Fruit fly (Drosophila melanogaster): ENCODE measurements around the gene z.

z gene

dm6 chrX:2468576-2468975 is 21.0 kb downstream of the z start (continued):
- TF ChIP-seq Sry-δ (GFP tag; optimal IDR thresholded peaks at IDR 0.05), result peak; percentile 37
- peak; percentile 71 for TF ChIP-seq dmrt99B (tag; optimal IDR thresholded peaks at IDR 0.05)
- TF ChIP-seq fu2 (GFP tag; optimal IDR thresholded peaks at IDR 0.05), result no peak
- no peak for TF ChIP-seq usp (GFP tag; optimal IDR thresholded peaks at IDR 0.05)
- peak; percentile 48 for TF ChIP-seq NK7.1 (GFP tag; optimal IDR thresholded peaks at IDR 0.05)
- TF ChIP-seq tx (GFP tag; optimal IDR thresholded peaks at IDR 0.05), result peak; percentile 64
- no peak for TF ChIP-seq MESR4 (GFP tag; optimal IDR thresholded peaks at IDR 0.05)
- no peak for TF ChIP-seq tna (GFP tag; IDR thresholded peaks at IDR 0.05; ENCODE audit: partially characterized antibody)
- peak; percentile 70 for TF ChIP-seq CG14667 (GFP tag; IDR thresholded peaks at IDR 0.05)
- TF ChIP-seq CG12071 (GFP tag; optimal IDR thresholded peaks at IDR 0.05), result no peak
- peak; percentile 56 for TF ChIP-seq CG13775 (GFP tag; optimal IDR thresholded peaks at IDR 0.05)
- peak; percentile 34 for TF ChIP-seq CG13123 (GFP tag; optimal IDR thresholded peaks at IDR 0.05)
- peak; percentile 68 for TF ChIP-seq CG4730 (GFP tag; IDR thresholded peaks at IDR 0.05)
- TF ChIP-seq Nf-YB (GFP tag; optimal IDR thresholded peaks at IDR 0.05), result peak; percentile 35
- no peak for TF ChIP-seq CG15479 (GFP tag; optimal IDR thresholded peaks at IDR 0.05)
- TF ChIP-seq ERR (GFP tag; optimal IDR thresholded peaks at IDR 0.05), result peak; percentile 18
- peak; percentile 65; the same call in 1 of the 3 replicates for TF ChIP-seq CG3726 (GFP tag; IDR thresholded peaks at IDR 0.05)
- TF ChIP-seq CG15269 (tag; optimal IDR thresholded peaks at IDR 0.05), result peak; percentile 49
- peak; percentile 27 for TF ChIP-seq trh (GFP tag; optimal IDR thresholded peaks at IDR 0.05)
- TF ChIP-seq dm (GFP tag; optimal IDR thresholded peaks at IDR 0.05), result peak; percentile 51
- peak; percentile 48; the same call in 1 of the 2 replicates for TF ChIP-seq slbo (GFP tag; IDR thresholded peaks at IDR 0.05)
- no peak for TF ChIP-seq mld (GFP tag; IDR thresholded peaks at IDR 0.05; ENCODE audit: partially characterized antibody)
- peak in 1 of 3 experiments; percentile 79 for TF ChIP-seq lola (GFP tag; optimal IDR thresholded peaks at IDR 0.05)
- TF ChIP-seq Fer2 (tag; optimal IDR thresholded peaks at IDR 0.05), result no peak
- TF ChIP-seq Ssrp (tag; optimal IDR thresholded peaks at IDR 0.05), result peak; percentile 75
- peak; percentile 19 for TF ChIP-seq CG10274 (GFP tag; optimal IDR thresholded peaks at IDR 0.05)
- peak; percentile 4 for TF ChIP-seq CG9437 (GFP tag; optimal IDR thresholded peaks at IDR 0.05)
- peak; percentile 97 for TF ChIP-seq sens (GFP tag)
- TF ChIP-seq dpn (GFP tag; optimal IDR thresholded peaks at IDR 0.05), result peak; percentile 60 to 70
- TF ChIP-seq CG11093 (GFP tag; IDR thresholded peaks at IDR 0.05), result peak; percentile 79; the same call in 2 of the 3 replicates
- peak; percentile 16 for TF ChIP-seq psq (GFP tag; optimal IDR thresholded peaks at IDR 0.05)
- TF ChIP-seq CG30403 (GFP tag; optimal IDR thresholded peaks at IDR 0.05), result peak; percentile 65
- TF ChIP-seq PHDP (tag; optimal IDR thresholded peaks at IDR 0.05), result peak; percentile 49
- peak; percentile 36 for TF ChIP-seq CG3163 (GFP tag; optimal IDR thresholded peaks at IDR 0.05)
- peak; percentile 41; the same call in 1 of the 2 replicates for TF ChIP-seq ro (GFP tag; IDR thresholded peaks at IDR 0.05)
- TF ChIP-seq inv (GFP tag; IDR thresholded peaks at IDR 0.05; ENCODE audit: partially characterized antibody), result no peak
- peak; percentile 25 for TF ChIP-seq kah (GFP tag; optimal IDR thresholded peaks at IDR 0.05)
- peak; percentile 49 to 50 for TF ChIP-seq Hr51 (GFP tag; optimal IDR thresholded peaks at IDR 0.05)
- no peak for TF ChIP-seq pfk (GFP tag; optimal IDR thresholded peaks at IDR 0.05)
- TF ChIP-seq Taf1 (GFP tag; IDR thresholded peaks at IDR 0.05), result no peak
- TF ChIP-seq ewg (GFP tag; optimal IDR thresholded peaks at IDR 0.05), result peak; percentile 56
- TF ChIP-seq CG11085 (GFP tag; IDR thresholded peaks at IDR 0.05), result no peak
- peak; percentile 28 for TF ChIP-seq Lhr (GFP tag; optimal IDR thresholded peaks at IDR 0.05)
- no peak for TF ChIP-seq CG3995 (GFP tag; optimal IDR thresholded peaks at IDR 0.05)
- TF ChIP-seq CG12219 (GFP tag; optimal IDR thresholded peaks at IDR 0.05), result peak; percentile 58
- no peak for TF ChIP-seq CG1603 (tag; optimal IDR thresholded peaks at IDR 0.05)
- TF ChIP-seq Atf-2 (GFP tag; optimal IDR thresholded peaks at IDR 0.05), result peak; percentile 56
- no peak for TF ChIP-seq ash1 (GFP tag; optimal IDR thresholded peaks at IDR 0.05)
- TF ChIP-seq hb (GFP tag; IDR thresholded peaks at IDR 0.05; ENCODE audit: partially characterized antibody), result no peak
- peak; percentile 18 for TF ChIP-seq sd (tag; optimal IDR thresholded peaks at IDR 0.05)
